Fruit fly (Drosophila melanogaster) whole organism, pupa: ENCODE data around the gene Alp5.

Source experiments
- CG10348 ChIP-seq: fragments of 200-800 bp; sonication (Bioruptor generic); IDR thresholded peaks from 2 replicates; pipeline ENCODE4 v1.3.6; 2022; ENCODE audit warnings: missing biosample characterization, missing genetic modification characterization
- CG12605 ChIP-seq: fragments of 200-800 bp; sonication (Bioruptor generic); IDR thresholded peaks from 2 replicates; pipeline ENCODE4 v1.3.6; 2022; ENCODE audit warnings: missing biosample characterization, missing genetic modification characterization
- CG13204 ChIP-seq: fragments of 200-800 bp; sonication (Bioruptor generic); optimal IDR thresholded peaks from 2 replicates; lab custom pipeline; 2018; ENCODE audit warnings: missing biosample characterization, mild to moderate bottlenecking, missing genetic modification characterization, moderate library complexity
- CG14655 ChIP-seq: fragments of 200-800 bp; sonication (Bioruptor generic); optimal IDR thresholded peaks from 3 replicates; lab custom pipeline; 2017; ENCODE audit warnings: mild to moderate bottlenecking, missing biosample characterization, missing genetic modification reagents, missing genetic modification characterization
- CG15710 ChIP-seq: fragments of 200-800 bp; sonication (Bioruptor generic); optimal IDR thresholded peaks from 2 replicates; lab custom pipeline; 2018; ENCODE audit warnings: missing biosample characterization, mild to moderate bottlenecking, missing genetic modification characterization, moderate library complexity
- CG17806 ChIP-seq: fragments of 200-800 bp; sonication (Bioruptor generic); optimal IDR thresholded peaks from 2 replicates; lab custom pipeline; 2018; ENCODE audit warnings: missing biosample characterization, mild to moderate bottlenecking, missing genetic modification characterization, moderate library complexity
- CG32121 ChIP-seq: fragments of 200-800 bp; sonication (Bioruptor generic); IDR thresholded peaks from 2 replicates; pipeline ENCODE4 v1.3.6; 2022; ENCODE audit warnings: missing biosample characterization, missing genetic modification characterization
- CG34367 ChIP-seq: fragments of 200-800 bp; sonication (Bioruptor generic); optimal IDR thresholded peaks from 2 replicates; lab custom pipeline; 2018; ENCODE audit warnings: missing biosample characterization, mild to moderate bottlenecking, missing genetic modification characterization
- CG4496 ChIP-seq: fragments of 200-800 bp; sonication (Bioruptor generic); IDR thresholded peaks from 3 replicates; pipeline ENCODE4 v1.3.6; 2022; ENCODE audit warnings: missing biosample characterization, missing genetic modification characterization
- CG8159 ChIP-seq: fragments of 200-800 bp; sonication (Bioruptor generic); optimal IDR thresholded peaks from 3 replicates; lab custom pipeline; 2018; ENCODE audit warnings: missing biosample characterization, mild to moderate bottlenecking, missing genetic modification characterization, moderate library complexity
- CG8301 ChIP-seq: fragments of 200-800 bp; sonication (Bioruptor generic); optimal IDR thresholded peaks from 2 replicates; lab custom pipeline; 2018; ENCODE audit warnings: missing biosample characterization, mild to moderate bottlenecking, missing genetic modification characterization
- CG9948 ChIP-seq: fragments of 200-800 bp; sonication (Bioruptor generic); optimal IDR thresholded peaks from 2 replicates; lab custom pipeline; 2018; ENCODE audit warnings: missing biosample characterization, mild to moderate bottlenecking, missing genetic modification characterization, moderate library complexity
- D1 ChIP-seq: fragments of 200-800 bp; sonication (Bioruptor generic); optimal IDR thresholded peaks from 2 replicates; lab custom pipeline; 2018; ENCODE audit warnings: missing biosample characterization, mild to moderate bottlenecking, missing genetic modification characterization, moderate library complexity
- EcR ChIP-seq: fragments of 200-800 bp; sonication (Bioruptor generic); optimal IDR thresholded peaks from 3 replicates; lab custom pipeline; 2019; ENCODE audit warnings: missing biosample characterization, missing genetic modification characterization, mild to moderate bottlenecking, moderate library complexity, missing genetic modification reagents
- Ets98B ChIP-seq: fragments of 200-800 bp; sonication (Bioruptor generic); IDR thresholded peaks from 2 replicates; pipeline ENCODE4 v1.3.6; 2022; ENCODE audit warnings: missing biosample characterization, missing genetic modification characterization
- Pif1A ChIP-seq: fragments of 200-800 bp; sonication (Bioruptor generic); optimal IDR thresholded peaks from 3 replicates; lab custom pipeline; 2016; ENCODE audit warnings: missing biosample characterization, missing genetic modification characterization
- Pif1B ChIP-seq: fragments of 200-800 bp; sonication (Bioruptor generic); optimal IDR thresholded peaks from 3 replicates; lab custom pipeline; 2016; ENCODE audit warnings: missing biosample characterization, missing genetic modification characterization
- Snoo ChIP-seq: fragments of 200-800 bp; sonication (Bioruptor generic); optimal IDR thresholded peaks from 3 replicates; lab custom pipeline; 2017; ENCODE audit warnings: missing biosample characterization, mild to moderate bottlenecking, missing genetic modification characterization, inconsistent platforms
- fd96Ca ChIP-seq: fragments of 200-800 bp; sonication (Bioruptor generic); IDR thresholded peaks from 3 replicates; pipeline ENCODE4 v1.3.6; 2022; ENCODE audit warnings: missing biosample characterization, missing genetic modification characterization
- gl ChIP-seq: fragments of 200-800 bp; sonication (Bioruptor generic); optimal IDR thresholded peaks from 2 replicates; lab custom pipeline; 2018; ENCODE audit warnings: missing biosample characterization, mild to moderate bottlenecking, missing genetic modification characterization
- rn ChIP-seq: fragments of 200-800 bp; sonication (Bioruptor generic); IDR thresholded peaks from 2 replicates; pipeline ENCODE4 v1.3.6; 2022; ENCODE audit warnings: missing biosample characterization, missing genetic modification characterization

Gene Alp5

DNA sequence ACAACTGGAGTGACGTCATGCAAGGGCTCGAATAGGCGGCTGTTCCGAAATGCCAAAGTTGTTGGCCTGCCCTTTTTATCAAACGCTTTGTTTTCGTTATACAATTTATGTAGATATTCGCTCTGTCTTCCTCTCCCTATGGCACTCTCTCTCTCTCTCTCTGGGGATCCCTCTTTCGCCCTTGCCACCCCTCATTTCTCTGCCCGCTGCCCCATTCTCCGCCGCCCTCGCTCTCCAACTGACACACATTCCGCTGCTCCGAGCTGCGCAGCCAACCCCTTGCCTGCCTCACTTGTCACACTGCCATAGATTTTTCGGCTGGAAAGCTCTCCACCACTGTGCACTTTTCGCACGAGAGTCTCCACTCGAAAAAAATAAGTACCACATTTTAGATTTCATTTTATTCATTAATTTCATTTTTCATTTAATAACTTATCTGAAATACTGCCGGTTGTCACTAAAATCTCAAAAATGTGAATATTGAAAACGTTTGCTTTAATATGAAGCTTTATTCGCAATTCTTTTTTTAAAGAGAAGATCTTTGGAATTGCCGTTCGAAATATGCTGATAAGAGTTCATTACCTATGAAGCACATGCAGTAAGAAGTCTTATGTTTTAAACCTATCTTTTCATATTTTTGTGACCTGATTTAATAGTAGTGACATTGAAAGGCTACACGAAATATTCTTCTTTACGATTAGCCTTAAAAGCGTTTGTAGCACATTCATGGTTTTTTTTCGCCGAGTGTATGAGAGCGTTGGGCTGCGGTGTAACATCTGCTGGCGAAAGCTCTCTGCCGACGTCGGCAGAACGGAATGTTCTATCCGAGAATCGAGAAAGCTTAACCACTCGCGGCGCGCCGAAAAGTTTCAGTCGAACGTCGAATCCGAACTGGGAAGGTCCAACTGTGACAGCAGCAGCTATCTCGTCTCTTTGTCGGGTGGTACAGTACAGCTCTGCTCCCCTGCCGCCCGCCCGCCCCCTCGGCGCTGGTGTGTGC, 49.6 kb downstream of the Alp5 start:
- TF ChIP-seq CG4496 (peak; percentile 51; the same call in 1 of the 3 replicates), CG8159 (tag; lab: Kevin White, UChicago) (peak; percentile 82), CG15710 (peak; percentile 57), Pif1B (peak; percentile 51), CG8301 (peak; percentile 71), D1 (tag; lab: Kevin White, UChicago) (peak; percentile 19), CG17806 (peak; percentile 55), Pif1A (peak; percentile 59), EcR (GFP tag; lab: Kevin White, UChicago) (no peak), CG9948 (tag; lab: Kevin White, UChicago) (peak; percentile 60), CG12605 (no peak), fd96Ca (GFP tag; lab: Robert Waterston, UW) (peak; percentile 49), Ets98B (peak; percentile 17; the same call in 1 of the 2 replicates), gl (tag; lab: Kevin White, UChicago) (no peak), CG13204 (GFP tag; lab: Kevin White, UChicago) (no peak), CG14655 (GFP tag; lab: Kevin White, UChicago) (peak; percentile 84), CG10348 (GFP tag; lab: Robert Waterston, UW) (no peak), CG32121 (GFP tag; lab: Robert Waterston, UW) (peak; percentile 67), CG34367 (peak; percentile 25), rn (no peak), Snoo (tag; lab: Kevin White, UChicago) (peak; percentile 71)

DNA sequence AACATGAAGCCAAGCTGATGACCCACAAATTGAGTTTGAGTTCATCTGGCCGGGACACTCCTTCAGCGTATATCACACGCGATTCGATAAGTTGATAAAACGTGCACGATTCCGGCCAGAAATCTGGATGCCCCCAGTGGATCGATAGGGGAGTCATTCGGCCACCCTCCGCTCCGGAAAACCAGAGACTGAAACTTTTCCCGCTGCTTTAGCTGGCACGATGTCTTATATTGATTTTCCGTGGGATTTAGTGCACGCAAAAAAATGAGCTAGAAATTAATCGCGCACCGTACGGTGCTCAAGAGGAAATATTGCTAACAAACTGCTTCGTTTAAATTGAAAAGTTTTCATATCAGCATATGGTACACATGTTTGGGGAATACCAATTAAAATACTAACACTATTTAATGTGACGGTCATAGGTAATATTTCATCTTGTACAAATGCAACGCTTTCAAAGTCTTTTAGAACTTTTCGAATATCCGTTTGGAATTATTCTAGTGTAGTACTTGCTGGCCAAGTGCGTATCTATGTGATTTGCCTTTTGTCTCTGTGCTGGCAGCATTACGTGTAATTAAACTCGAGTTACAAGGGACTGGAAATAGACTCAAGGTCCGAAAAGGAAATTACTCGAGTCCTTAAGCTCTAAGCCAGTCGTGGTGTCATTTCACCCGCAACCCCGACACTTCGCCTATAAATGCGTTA, 50.7 kb downstream of the Alp5 start:
- no peak for TF ChIP-seq CG17806
- no peak for TF ChIP-seq CG34367
